Fruit fly (Drosophila melanogaster): ENCODE measurements around the gene CAH2.

CAH2 gene

DNA sequence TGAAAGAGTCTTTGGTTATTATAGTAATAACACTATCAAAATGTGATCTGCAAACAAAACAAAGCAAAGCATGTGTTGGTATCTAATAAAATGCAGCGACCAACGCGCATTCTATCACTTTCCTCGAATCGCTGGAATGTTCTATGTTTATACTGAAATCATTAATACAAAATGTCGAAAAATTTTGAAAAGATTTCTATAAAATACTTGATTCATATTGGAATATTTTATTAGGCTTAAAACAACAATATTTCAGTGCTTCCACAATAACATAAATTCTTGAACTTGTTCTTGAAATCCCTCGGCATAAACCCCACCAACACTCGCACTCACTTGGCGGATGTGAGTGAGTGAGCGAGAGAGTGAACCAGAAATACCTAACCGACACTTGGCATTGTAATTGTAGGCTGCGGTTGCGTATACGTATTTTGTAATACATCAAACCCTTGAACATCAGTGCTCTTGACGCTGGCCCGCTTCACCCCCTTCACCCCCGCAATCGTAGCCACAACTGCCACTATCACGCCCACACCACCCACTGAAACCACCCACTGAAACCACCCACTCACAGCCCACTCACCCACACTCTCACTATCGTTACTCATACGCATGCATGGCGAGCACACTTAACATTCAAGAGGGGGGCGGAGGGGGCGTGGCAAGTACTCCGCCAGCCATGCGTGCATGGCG, 45.7 kb downstream of the CAH2 start (continued):
- no peak for TF ChIP-seq pan (optimal IDR thresholded peaks at IDR 0.05)
- TF ChIP-seq pan (GFP tag; optimal IDR thresholded peaks at IDR 0.05 in 1 of 2, IDR thresholded peaks at IDR 0.05 in 1 of 2): peak in 1 of 2 experiments; percentile 66
- no peak; the same call in 2 of the 3 replicates for TF ChIP-seq vnd (GFP tag; IDR thresholded peaks at IDR 0.05; ENCODE audit: partially characterized antibody)
- TF ChIP-seq CG9817 (tag; optimal IDR thresholded peaks at IDR 0.05): no peak
- no peak for TF ChIP-seq Opbp (GFP tag; IDR thresholded peaks at IDR 0.05; ENCODE audit: partially characterized antibody)
- TF ChIP-seq CG17186 (GFP tag; optimal IDR thresholded peaks at IDR 0.05): no peak
- TF ChIP-seq lola (GFP tag; optimal IDR thresholded peaks at IDR 0.05): no peak
- no peak for TF ChIP-seq CG18476 (GFP tag; optimal IDR thresholded peaks at IDR 0.05)
- TF ChIP-seq sd (tag; optimal IDR thresholded peaks at IDR 0.05): peak; percentile 72
- no peak for TF ChIP-seq CG2129 (GFP tag; IDR thresholded peaks at IDR 0.05; ENCODE audit: partially characterized antibody)
- TF ChIP-seq CG14050 (GFP tag; IDR thresholded peaks at IDR 0.05): no peak
- no peak for TF ChIP-seq Rx (GFP tag; IDR thresholded peaks at IDR 0.05)
- no peak for TF ChIP-seq croc (GFP tag; conservative IDR thresholded peaks at IDR 0.05)
- no peak for TF ChIP-seq CG4617 (GFP tag; optimal IDR thresholded peaks at IDR 0.05; ENCODE audit: borderline replicate concordance)
- TF ChIP-seq CG17385 (GFP tag; optimal IDR thresholded peaks at IDR 0.05): peak; percentile 43
- no peak for TF ChIP-seq hbn (GFP tag; IDR thresholded peaks at IDR 0.05; ENCODE audit: partially characterized antibody)
- TF ChIP-seq tup (GFP tag; optimal IDR thresholded peaks at IDR 0.05): no peak
- TF ChIP-seq MBD-R2 (GFP tag; IDR thresholded peaks at IDR 0.05): no peak
- peak; percentile 65 for TF ChIP-seq gem (tag; optimal IDR thresholded peaks at IDR 0.05)
- TF ChIP-seq fd96Cb (tag; optimal IDR thresholded peaks at IDR 0.05): peak; percentile 11
- no peak for TF ChIP-seq trh (GFP tag; optimal IDR thresholded peaks at IDR 0.05)
- TF ChIP-seq Sox102F (GFP tag; optimal IDR thresholded peaks at IDR 0.05): peak; percentile 55
- TF ChIP-seq CG13123 (GFP tag; optimal IDR thresholded peaks at IDR 0.05): no peak
- TF ChIP-seq chif (GFP tag; optimal IDR thresholded peaks at IDR 0.05): no peak
- no peak for TF ChIP-seq CG15011 (GFP tag; optimal IDR thresholded peaks at IDR 0.05)
- TF ChIP-seq CG10543 (GFP tag; optimal IDR thresholded peaks at IDR 0.05): no peak
- TF ChIP-seq Scr (GFP tag; IDR thresholded peaks at IDR 0.05; ENCODE audit: partially characterized antibody): no peak
- no peak for TF ChIP-seq CG33213 (GFP tag; optimal IDR thresholded peaks at IDR 0.05)
- no peak for TF ChIP-seq exex (tag; optimal IDR thresholded peaks at IDR 0.05)
- no peak for TF ChIP-seq stwl (tag; optimal IDR thresholded peaks at IDR 0.05)
- TF ChIP-seq CG10654 (GFP tag; optimal IDR thresholded peaks at IDR 0.05): no peak
- no peak for TF ChIP-seq CG33557 (GFP tag; optimal IDR thresholded peaks at IDR 0.05)
- TF ChIP-seq caup (GFP tag; optimal IDR thresholded peaks at IDR 0.05; ENCODE audit: severe bottlenecking): peak; percentile 12
- TF ChIP-seq CG6272 (GFP tag; IDR thresholded peaks at IDR 0.05): no peak
- TF ChIP-seq GATAe (GFP tag; conservative IDR thresholded peaks at IDR 0.05): no peak
- no peak for TF ChIP-seq ash1 (GFP tag; optimal IDR thresholded peaks at IDR 0.05)
- no peak for TF ChIP-seq Taf1 (GFP tag; IDR thresholded peaks at IDR 0.05)
- no peak for TF ChIP-seq CG9609 (GFP tag; optimal IDR thresholded peaks at IDR 0.05)
- peak; percentile 63 for TF ChIP-seq lab (GFP tag; optimal IDR thresholded peaks at IDR 0.05)
- TF ChIP-seq onecut (GFP tag; IDR thresholded peaks at IDR 0.05): no peak
- TF ChIP-seq Blimp-1 (GFP tag; optimal IDR thresholded peaks at IDR 0.05): peak; percentile 52
- no peak for TF ChIP-seq CG6654 (GFP tag; optimal IDR thresholded peaks at IDR 0.05)
- TF ChIP-seq ewg (GFP tag; optimal IDR thresholded peaks at IDR 0.05): no peak
- no peak for TF ChIP-seq CG11456 (GFP tag; IDR thresholded peaks at IDR 0.05)
- TF ChIP-seq CG5953 (GFP tag; IDR thresholded peaks at IDR 0.05): no peak
- peak; percentile 16 for TF ChIP-seq HHEX (GFP tag; optimal IDR thresholded peaks at IDR 0.05)
- no peak for TF ChIP-seq bowl (GFP tag; IDR thresholded peaks at IDR 0.05)
- TF ChIP-seq CG17912 (GFP tag; optimal IDR thresholded peaks at IDR 0.05): no peak
- no peak for TF ChIP-seq ERR (GFP tag; optimal IDR thresholded peaks at IDR 0.05)
